Worm (Caenorhabditis elegans) whole organism, L4 larva: ENCODE measurements around the gene F49F1.18.

ENCODE experiments used
- D1046.2 ChIP-seq: fragments of 200-800 bp; sonication (Bioruptor generic); IDR thresholded peaks from 2 replicates; pipeline ENCODE4 v1.3.6; 2022; ENCODE audit warnings: missing genetic modification characterization, missing compliant biosample characterization
- F44E2.7 ChIP-seq: fragments of 200-800 bp; sonication (Bioruptor generic); IDR thresholded peaks from 2 replicates; pipeline ENCODE4 v2.1.2; 2022; ENCODE audit warnings: missing genetic modification characterization, missing compliant biosample characterization
- F49E8.2 ChIP-seq: sonication (generic microtip); optimal IDR thresholded peaks from 2 replicates; lab custom pipeline; 2016; ENCODE audit warnings: missing compliant biosample characterization, mild to moderate bottlenecking, missing genetic modification characterization, borderline replicate concordance
- Y75B8A.6 ChIP-seq: fragments of 200-800 bp; sonication (Bioruptor generic); IDR thresholded peaks from 2 replicates; pipeline ENCODE4 v1.3.6; 2022; ENCODE audit warnings: missing genetic modification reagents, missing genetic modification characterization, missing compliant biosample characterization
- ZK337.2 ChIP-seq: fragments of 200-800 bp; sonication (Bioruptor generic); IDR thresholded peaks from 2 replicates; pipeline ENCODE4 v1.3.6; 2022; ENCODE audit warnings: missing genetic modification reagents, missing genetic modification characterization, missing compliant biosample characterization
- aha-1 ChIP-seq: fragments of 150-350 bp; peaks from one replicate; lab custom pipeline; 2014; ENCODE audit warnings: missing biosample characterization, missing genetic modification characterization
- aly-2 ChIP-seq: sonication (generic microtip); optimal IDR thresholded peaks from 2 replicates; lab custom pipeline; 2018; ENCODE audit warnings: missing biosample characterization, missing genetic modification characterization
- ama-1 ChIP-seq: fragments of 150-350 bp; optimal IDR thresholded peaks from 2 replicates; lab custom pipeline; 2014; ENCODE audit warnings: inconsistent platforms, mixed read lengths
- attf-4 ChIP-seq: sonication (generic microtip); optimal IDR thresholded peaks from 3 replicates; lab custom pipeline; 2017; ENCODE audit warnings: missing biosample characterization, missing genetic modification characterization
- ceh-28 ChIP-seq: fragments of 150-350 bp; optimal IDR thresholded peaks from 2 replicates; lab custom pipeline; 2014; ENCODE audit warnings: missing biosample characterization, missing genetic modification reagents, missing genetic modification characterization
- ceh-82 ChIP-seq: sonication (generic microtip); optimal IDR thresholded peaks from 2 replicates; lab custom pipeline; 2017; ENCODE audit warnings: missing biosample characterization, missing genetic modification characterization
- cey-2 ChIP-seq: sonication (generic microtip); optimal IDR thresholded peaks from 3 replicates; lab custom pipeline; 2017; ENCODE audit warnings: missing genetic modification characterization, mild to moderate bottlenecking, missing compliant biosample characterization, antibody characterized with exemption, borderline replicate concordance; ENCODE audit not compliant: insufficient read depth
- ctbp-1 ChIP-seq: fragments of 200-800 bp; sonication (Bioruptor generic); IDR thresholded peaks from 2 replicates; pipeline ENCODE4 v1.3.6; 2022; ENCODE audit warnings: missing genetic modification reagents, missing genetic modification characterization, missing compliant biosample characterization
- daf-12 ChIP-seq: fragments of 150-350 bp; optimal IDR thresholded peaks from 2 replicates; lab custom pipeline; 2014; ENCODE audit warnings: missing biosample characterization, missing genetic modification reagents, missing genetic modification characterization
- daf-8 ChIP-seq: fragments of 200-800 bp; sonication (Bioruptor generic); IDR thresholded peaks from 2 replicates; pipeline ENCODE4 v1.3.6; 2022; ENCODE audit warnings: missing genetic modification characterization, missing compliant biosample characterization
- dpl-1 ChIP-seq: fragments of 150-350 bp; optimal IDR thresholded peaks from 2 replicates; lab custom pipeline; 2014; ENCODE audit warnings: missing biosample characterization, missing genetic modification reagents, missing genetic modification characterization
- dve-1 ChIP-seq: sonication (generic microtip); optimal IDR thresholded peaks from 2 replicates; lab custom pipeline; 2017; ENCODE audit warnings: antibody characterized with exemption, mild to moderate bottlenecking, missing genetic modification characterization, missing compliant biosample characterization; ENCODE audit not compliant: insufficient read depth
- egl-27 ChIP-seq: sonication (generic microtip); optimal IDR thresholded peaks from 3 replicates; lab custom pipeline; 2017; ENCODE audit warnings: missing biosample characterization, missing genetic modification reagents, missing genetic modification characterization
- fkh-10 ChIP-seq: fragments of 150-350 bp; optimal IDR thresholded peaks from 2 replicates; lab custom pipeline; 2014; ENCODE audit warnings: missing biosample characterization, missing genetic modification reagents, missing genetic modification characterization
- hif-1 ChIP-seq, 2 experiments: sonication (generic microtip); optimal IDR thresholded peaks; 2 replicates each; lab custom pipeline; 2016 to 2017; ENCODE audit warnings: missing compliant biosample characterization in 2 of 2, missing genetic modification characterization in 2 of 2, missing genetic modification reagents in 2 of 2, missing genotype in 2 of 2, mild to moderate bottlenecking in 1 of 2
- lim-7 ChIP-seq: fragments of 200-800 bp; sonication (Bioruptor generic); IDR thresholded peaks from 2 replicates; pipeline ENCODE4 v1.3.6; 2022; ENCODE audit warnings: missing genetic modification characterization, missing compliant biosample characterization
- lin-1 ChIP-seq: fragments of 200-800 bp; sonication (Bioruptor generic); IDR thresholded peaks from 2 replicates; pipeline ENCODE4 v1.3.6; 2022; ENCODE audit warnings: missing genetic modification reagents, missing genetic modification characterization, missing compliant biosample characterization
- lin-13 ChIP-seq: fragments of 150-350 bp; optimal IDR thresholded peaks from 2 replicates; lab custom pipeline; 2014; ENCODE audit warnings: missing biosample characterization, missing genetic modification reagents, missing genetic modification characterization
- lin-38 ChIP-seq: fragments of 200-800 bp; sonication (Bioruptor generic); IDR thresholded peaks from 2 replicates; pipeline ENCODE4 v1.3.6; 2022; ENCODE audit warnings: missing genetic modification reagents, missing genetic modification characterization, missing compliant biosample characterization
- lin-39 ChIP-seq: fragments of 150-350 bp; optimal IDR thresholded peaks from 2 replicates; lab custom pipeline; 2014; ENCODE audit warnings: missing biosample characterization, missing genetic modification reagents, missing genetic modification characterization
- lir-3 ChIP-seq: sonication (generic microtip); optimal IDR thresholded peaks from 2 replicates; lab custom pipeline; 2016; ENCODE audit warnings: mild to moderate bottlenecking, missing genetic modification characterization, missing compliant biosample characterization
- mep-1 ChIP-seq: fragments of 150-350 bp; sonication (generic microtip); optimal IDR thresholded peaks from 3 replicates; lab custom pipeline; 2014; ENCODE audit warnings: missing biosample characterization, missing genetic modification characterization
- mes-2 ChIP-seq: sonication (generic microtip); optimal IDR thresholded peaks from 2 replicates; lab custom pipeline; 2016; ENCODE audit warnings: missing genotype, mild to moderate bottlenecking, missing genetic modification characterization, missing compliant biosample characterization; ENCODE audit not compliant: poor library complexity, severe bottlenecking
- nhr-28 ChIP-seq: fragments of 150-350 bp; optimal IDR thresholded peaks from 2 replicates; lab custom pipeline; 2014; ENCODE audit warnings: missing biosample characterization, missing genetic modification characterization
- nhr-76 ChIP-seq: fragments of 150-350 bp; optimal IDR thresholded peaks from 2 replicates; lab custom pipeline; 2014; ENCODE audit warnings: missing biosample characterization, missing genetic modification characterization
- nhr-77 ChIP-seq: fragments of 150-350 bp; optimal IDR thresholded peaks from 2 replicates; lab custom pipeline; 2014; ENCODE audit warnings: missing biosample characterization, missing genetic modification characterization
- rbr-2 ChIP-seq: sonication (generic microtip); optimal IDR thresholded peaks from 2 replicates; lab custom pipeline; 2016; ENCODE audit warnings: missing genotype, missing genetic modification characterization, missing compliant biosample characterization
- saeg-2 ChIP-seq: fragments of 200-800 bp; sonication (Bioruptor generic); IDR thresholded peaks from 2 replicates; pipeline ENCODE4 v1.3.6; 2022; ENCODE audit warnings: missing genetic modification reagents, missing genetic modification characterization, missing compliant biosample characterization
- sdz-12 ChIP-seq: fragments of 200-800 bp; sonication (Bioruptor generic); optimal IDR thresholded peaks from 2 replicates; lab custom pipeline; 2018; ENCODE audit warnings: mild to moderate bottlenecking, missing genetic modification characterization, missing compliant biosample characterization
- spr-3 ChIP-seq: fragments of 200-800 bp; sonication (Bioruptor generic); optimal IDR thresholded peaks from 2 replicates; lab custom pipeline; 2018; ENCODE audit warnings: mild to moderate bottlenecking, missing genetic modification characterization, missing compliant biosample characterization
- tag-97 ChIP-seq: fragments of 200-800 bp; sonication (Bioruptor generic); IDR thresholded peaks from 2 replicates; pipeline ENCODE4 v1.3.6; 2022; ENCODE audit warnings: missing genetic modification characterization, missing compliant biosample characterization
- unc-130 ChIP-seq: sonication (generic microtip); optimal IDR thresholded peaks from 2 replicates; lab custom pipeline; 2016; ENCODE audit warnings: missing genetic modification reagents, missing genetic modification characterization, missing compliant biosample characterization
- unc-62 ChIP-seq, 3 experiments: fragments of 150-350 bp in 1 of 3; sonication (generic microtip); optimal IDR thresholded peaks in 2 of 3; peaks in 1 of 3; 1 replicate in 1 of 3; 2 replicates in 2 of 3; lab custom pipeline; 2014 to 2017; ENCODE audit warnings: missing biosample characterization in 3 of 3, missing genetic modification characterization in 3 of 3, missing genetic modification reagents in 3 of 3, missing genotype in 1 of 3
- vab-7 ChIP-seq: fragments of 200-800 bp; sonication (Bioruptor generic); IDR thresholded peaks from 2 replicates; pipeline ENCODE4 v1.3.6; 2022; ENCODE audit warnings: missing genetic modification reagents, missing genetic modification characterization, missing compliant biosample characterization
- zfp-2 ChIP-seq: sonication (generic microtip); optimal IDR thresholded peaks from 2 replicates; lab custom pipeline; 2016; ENCODE audit warnings: mild to moderate bottlenecking, missing genetic modification characterization, missing compliant biosample characterization
- zip-11 ChIP-seq: fragments of 200-800 bp; sonication (Bioruptor generic); IDR thresholded peaks from 2 replicates; pipeline ENCODE4 v1.3.6; 2022; ENCODE audit warnings: missing genetic modification characterization, missing compliant biosample characterization
- ztf-7 ChIP-seq: fragments of 150-350 bp; optimal IDR thresholded peaks from 2 replicates; lab custom pipeline; 2014; ENCODE audit warnings: missing biosample characterization, missing genetic modification characterization

The F49F1.18 gene

ce11 chrIV:4172242-4172641 lies 32.1 kb upstream of the F49F1.18 start:
- 0 out of 2 replicates have a peak, but pooled peaks have one; percentile 28 for TF ChIP-seq lim-7 (GFP tag; lab: Robert Waterston, UW)
- no peak for TF ChIP-seq ama-1 (lab: Kevin White, UChicago)
- TF ChIP-seq ceh-28 (tag; lab: Kevin White, UChicago), result peak; percentile 52

- TF ChIP-seq vab-7 (GFP tag; lab: Robert Waterston, UW) (no peak), ctbp-1 (GFP tag; lab: Robert Waterston, UW) (no peak), lin-1 (GFP tag; lab: Robert Waterston, UW) (no peak), cey-2 (no peak), lin-38 (GFP tag; lab: Robert Waterston, UW) (peak; percentile 92), ZK337.2 (GFP tag; lab: Robert Waterston, UW) (0 out of 2 replicates have a peak, but pooled peaks have one; percentile 25), aly-2 (tag; lab: Kevin White, UChicago) (no peak), mep-1 (tag; lab: Kevin White, UChicago) (no peak), lin-13 (GFP tag; lab: Kevin White, UChicago) (peak; percentile 10), unc-130 (GFP tag; lab: Kevin White, UChicago) (peak; percentile 29), aha-1 (tag; lab: Kevin White, UChicago) (peak; percentile 43), D1046.2 (no peak), F49E8.2 (tag; lab: Kevin White, UChicago) (no peak), mes-2 (tag; lab: Kevin White, UChicago) (peak; percentile 96), daf-12 (tag; lab: Kevin White, UChicago) (no peak), lin-39 (tag; lab: Kevin White, UChicago) (no peak), lim-7 (GFP tag; lab: Robert Waterston, UW) (no peak), dpl-1 (GFP tag; lab: Kevin White, UChicago) (peak; percentile 63), saeg-2 (no peak), spr-3 (GFP tag; lab: Kevin White, UChicago) (no peak), nhr-28 (tag; lab: Kevin White, UChicago) (peak; percentile 9), ztf-7 (no peak), lir-3 (tag; lab: Kevin White, UChicago) (no peak), zip-11 (GFP tag; lab: Robert Waterston, UW) (no peak), nhr-77 (tag; lab: Kevin White, UChicago) (no peak), nhr-76 (tag; lab: Kevin White, UChicago) (no peak), unc-62 (GFP tag; optimal IDR thresholded peaks at IDR 0.05 in 1 of 2; lab: Kevin White, UChicago) (no peak), unc-62 (tag; optimal IDR thresholded peaks at IDR 0.05; lab: Kevin White, UChicago) (no peak), ceh-82 (no peak), Y75B8A.6 (GFP tag; lab: Robert Waterston, UW) (no peak), dve-1 (no peak), F44E2.7 (GFP tag; lab: Robert Waterston, UW) (no peak), attf-4 (tag; lab: Kevin White, UChicago) (no peak), hif-1 (tag; optimal IDR thresholded peaks at IDR 0.05; lab: Kevin White, UChicago) (peak in 1 of 2 experiments; percentile 45), tag-97 (GFP tag; lab: Robert Waterston, UW) (no peak), egl-27 (no peak), daf-8 (GFP tag; lab: Robert Waterston, UW) (no peak), zfp-2 (tag; lab: Kevin White, UChicago) (no peak), sdz-12 (GFP tag; lab: Kevin White, UChicago) (no peak), rbr-2 (tag; lab: Kevin White, UChicago) (peak; percentile 35), fkh-10 (GFP tag; lab: Kevin White, UChicago) (no peak)
Observed at ce11 chrIV:4171531-4172163, 31.5 kb upstream of the F49F1.18 start, which contains the start of the genes K08D10.13 and rnp-2. K08D10.13 (minus strand) TSS chrIV:4171581. rnp-2 (plus strand) TSS chrIV:4172076.
